Fruit fly (Drosophila melanogaster): ENCODE results near the gene CG3294.

Gene CG3294

DNA sequence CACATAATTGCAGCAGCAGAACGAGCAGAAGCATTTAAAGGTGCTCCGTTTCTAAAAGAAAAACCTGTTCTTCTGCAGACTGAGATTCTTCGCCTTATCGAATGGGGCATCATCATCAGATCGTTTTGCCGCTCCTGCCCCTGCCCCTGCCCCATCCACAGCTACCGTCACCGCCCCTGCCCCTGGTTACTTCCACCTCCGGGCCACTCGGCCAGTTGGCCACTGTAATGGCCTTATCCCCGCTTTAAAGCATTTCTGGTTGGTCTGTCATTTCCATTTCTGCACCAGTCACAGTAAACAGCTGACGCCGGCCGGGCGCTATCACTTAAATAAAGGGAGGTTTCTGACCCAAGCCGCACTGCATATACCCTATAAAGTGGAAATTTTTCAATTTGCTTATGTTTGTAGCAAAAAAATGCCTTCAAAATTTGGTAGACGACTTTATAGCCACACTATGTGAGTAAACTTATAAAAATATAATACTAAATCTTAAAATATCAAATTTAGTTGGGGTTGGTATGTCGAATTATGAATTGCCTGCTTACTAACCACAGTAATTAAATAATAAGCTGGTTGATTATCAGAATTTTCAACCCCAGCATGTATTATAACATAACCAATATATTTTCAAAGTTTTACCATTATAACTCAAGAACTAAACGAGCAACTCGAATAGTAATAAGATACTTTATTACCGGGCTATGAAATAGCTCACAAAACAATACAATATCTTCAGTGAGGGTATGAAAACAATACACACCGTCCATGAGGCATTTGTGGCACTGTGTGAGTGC lies 16.5 kb downstream of the CG3294 start (continued):
- peak; percentile 49 for TF ChIP-seq cyc (GFP tag; optimal IDR thresholded peaks at IDR 0.05)
- TF ChIP-seq CG3919 (GFP tag; optimal IDR thresholded peaks at IDR 0.05) = peak; percentile 61
- peak; percentile 83 for TF ChIP-seq esn (GFP tag; optimal IDR thresholded peaks at IDR 0.05)
- TF ChIP-seq fkh (GFP tag; optimal IDR thresholded peaks at IDR 0.05) = peak; percentile 57
- TF ChIP-seq CG8119 (GFP tag; IDR thresholded peaks at IDR 0.05) = peak; percentile 35; the same call in 2 of the 3 replicates
- no peak for TF ChIP-seq Hr38 (GFP tag; optimal IDR thresholded peaks at IDR 0.05)
- TF ChIP-seq OdsH (GFP tag; optimal IDR thresholded peaks at IDR 0.05) = peak; percentile 70
- TF ChIP-seq Hr39 (GFP tag; optimal IDR thresholded peaks at IDR 0.05) = peak; percentile 59
- peak; percentile 58 for TF ChIP-seq CG10669 (GFP tag; optimal IDR thresholded peaks at IDR 0.05)
- TF ChIP-seq CG11294 (GFP tag; IDR thresholded peaks at IDR 0.05) = no peak
- TF ChIP-seq Gug (GFP tag; IDR thresholded peaks at IDR 0.05) = no peak
- peak; percentile 57 for TF ChIP-seq Blimp-1 (GFP tag; optimal IDR thresholded peaks at IDR 0.05)
- peak; percentile 46 for TF ChIP-seq CG11762 (GFP tag; optimal IDR thresholded peaks at IDR 0.05; ENCODE audit: insufficient read depth)
- TF ChIP-seq dac (GFP tag; optimal IDR thresholded peaks at IDR 0.05) = peak; percentile 7

DNA sequence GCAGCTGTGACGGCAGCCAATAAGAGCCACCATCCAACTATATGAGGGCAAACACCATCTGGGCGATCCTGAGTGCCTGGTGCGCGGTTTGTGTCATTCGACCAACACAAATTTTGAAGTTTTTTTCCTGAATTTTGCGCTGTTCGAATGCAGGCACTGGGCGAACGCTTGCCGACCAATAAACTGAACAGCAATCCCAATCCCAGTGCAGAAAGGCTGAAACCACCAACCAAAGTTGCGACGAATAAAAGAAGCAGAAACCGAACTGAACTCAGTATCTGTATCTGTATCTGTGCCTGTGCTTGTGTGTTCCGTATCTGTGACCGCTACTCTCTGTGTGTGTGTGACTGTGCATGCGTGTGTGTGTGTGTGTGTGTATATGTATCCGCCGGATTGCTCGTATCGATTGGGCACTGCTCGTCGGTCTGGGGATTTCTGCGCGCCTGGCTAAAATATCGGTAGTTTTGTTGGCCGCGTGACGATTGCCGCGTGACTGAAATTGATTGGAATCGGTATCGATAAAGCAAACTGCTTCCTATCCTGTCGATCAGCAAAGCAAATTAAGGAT lies 17.2 kb downstream of the CG3294 start:
- TF ChIP-seq CG6276 (GFP tag; optimal IDR thresholded peaks at IDR 0.05) (no peak), CG11762 (GFP tag; optimal IDR thresholded peaks at IDR 0.05; ENCODE audit: insufficient read depth) (no peak), CG10669 (GFP tag; optimal IDR thresholded peaks at IDR 0.05) (no peak), Blimp-1 (GFP tag; optimal IDR thresholded peaks at IDR 0.05) (no peak), CG34406 (GFP tag; optimal IDR thresholded peaks at IDR 0.05) (no peak), achi (GFP tag; optimal IDR thresholded peaks at IDR 0.05) (no peak), CG16779 (tag; optimal IDR thresholded peaks at IDR 0.05) (no peak), acj6 (GFP tag; optimal IDR thresholded peaks at IDR 0.05) (no peak), Smox (GFP tag; optimal IDR thresholded peaks at IDR 0.05) (no peak), CG9139 (GFP tag; optimal IDR thresholded peaks at IDR 0.05) (no peak), topi (GFP tag; optimal IDR thresholded peaks at IDR 0.05) (no peak), CG15336 (GFP tag; IDR thresholded peaks at IDR 0.05) (peak; percentile 52; the same call in 1 of the 2 replicates), dsx (GFP tag; optimal IDR thresholded peaks at IDR 0.05; ENCODE audit: poor library complexity, severe bottlenecking) (no peak), Hr38 (GFP tag; optimal IDR thresholded peaks at IDR 0.05) (no peak), Eip93F (GFP tag; optimal IDR thresholded peaks at IDR 0.05) (peak; percentile 89), Lpt (GFP tag; optimal IDR thresholded peaks at IDR 0.05) (peak; percentile 58), dac (GFP tag; optimal IDR thresholded peaks at IDR 0.05) (no peak), fd59A (GFP tag; optimal IDR thresholded peaks at IDR 0.05) (no peak), Eip75B (GFP tag; optimal IDR thresholded peaks at IDR 0.05) (no peak), salr (GFP tag; optimal IDR thresholded peaks at IDR 0.05) (no peak), CG31627 (GFP tag; optimal IDR thresholded peaks at IDR 0.05) (no peak), Ets21C (GFP tag; optimal IDR thresholded peaks at IDR 0.05) (no peak), CG6808 (GFP tag; optimal IDR thresholded peaks at IDR 0.05) (no peak), spab (GFP tag; optimal IDR thresholded peaks at IDR 0.05) (no peak), vri (GFP tag; optimal IDR thresholded peaks at IDR 0.05) (no peak), Met (GFP tag; optimal IDR thresholded peaks at IDR 0.05) (no peak), CG4318 (GFP tag; optimal IDR thresholded peaks at IDR 0.05) (no peak), Ets96B (tag; optimal IDR thresholded peaks at IDR 0.05) (no peak), CG8319 (GFP tag; optimal IDR thresholded peaks at IDR 0.05) (no peak), net (GFP tag; optimal IDR thresholded peaks at IDR 0.05) (no peak), CG6854 (GFP tag; optimal IDR thresholded peaks at IDR 0.05) (peak; percentile 38), eg (GFP tag; IDR thresholded peaks at IDR 0.05) (no peak), Hr4 (GFP tag; optimal IDR thresholded peaks at IDR 0.05) (no peak), Gug (GFP tag; IDR thresholded peaks at IDR 0.05) (0 out of 2 replicates have a peak, but pooled peaks have one; percentile 17), ss (GFP tag; optimal IDR thresholded peaks at IDR 0.05) (peak in 1 of 2 experiments; percentile 27), Eip78C (GFP tag) (no peak), CG7368 (GFP tag; optimal IDR thresholded peaks at IDR 0.05) (no peak), CG11902 (GFP tag; optimal IDR thresholded peaks at IDR 0.05) (no peak), Sox15 (GFP tag; optimal IDR thresholded peaks at IDR 0.05) (no peak)
